Worm (Caenorhabditis elegans): ENCODE data around the gene C25F9.16.

C25F9.16 gene

DNA sequence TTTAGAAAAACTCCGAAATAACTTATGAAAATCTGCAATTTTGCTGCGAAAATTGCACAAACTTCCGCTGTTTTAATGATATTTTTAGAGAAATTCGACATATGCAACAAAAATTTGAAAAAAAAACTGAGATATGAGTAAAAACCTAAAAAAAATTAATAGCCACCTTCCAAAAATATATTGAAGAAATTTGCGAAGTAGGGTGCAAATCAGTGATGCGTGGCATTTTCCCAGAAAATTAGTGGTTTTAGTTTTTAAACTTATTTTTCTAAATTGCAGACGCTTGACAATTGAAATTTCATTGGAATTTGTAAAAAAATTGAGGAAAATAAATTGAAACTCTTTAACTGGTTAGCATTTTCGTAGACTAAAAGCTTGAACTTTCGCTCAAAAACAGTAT lies 35.3 kb upstream of the C25F9.16 start, which contains the start of gene C25F9.13:
Gene C25F9.13, minus strand, starts transcription at position 101 of the 400 bp plus-strand sequence.
- TF ChIP-seq sea-2 (GFP tag; optimal IDR thresholded peaks at IDR 0.05) = no peak
- no peak for TF ChIP-seq nhr-43 (tag; optimal IDR thresholded peaks at IDR 0.05; ENCODE audit: poor library complexity, severe bottlenecking)
- no peak for TF ChIP-seq ceh-9 (tag; optimal IDR thresholded peaks at IDR 0.05)
- no peak for TF ChIP-seq elt-2 (tag; optimal IDR thresholded peaks at IDR 0.05)
- no peak for TF ChIP-seq nhr-67 (tag; optimal IDR thresholded peaks at IDR 0.05)
- no peak for TF ChIP-seq lin-15B (tag; optimal IDR thresholded peaks at IDR 0.05)
- TF ChIP-seq nhr-76 (tag; optimal IDR thresholded peaks at IDR 0.05) = no peak
- TF ChIP-seq aly-2 (tag; optimal IDR thresholded peaks at IDR 0.05) = no peak
- no peak for TF ChIP-seq fos-1 (tag; optimal IDR thresholded peaks at IDR 0.05)
- no peak for TF ChIP-seq nhr-23 (tag; optimal IDR thresholded peaks at IDR 0.05)

DNA sequence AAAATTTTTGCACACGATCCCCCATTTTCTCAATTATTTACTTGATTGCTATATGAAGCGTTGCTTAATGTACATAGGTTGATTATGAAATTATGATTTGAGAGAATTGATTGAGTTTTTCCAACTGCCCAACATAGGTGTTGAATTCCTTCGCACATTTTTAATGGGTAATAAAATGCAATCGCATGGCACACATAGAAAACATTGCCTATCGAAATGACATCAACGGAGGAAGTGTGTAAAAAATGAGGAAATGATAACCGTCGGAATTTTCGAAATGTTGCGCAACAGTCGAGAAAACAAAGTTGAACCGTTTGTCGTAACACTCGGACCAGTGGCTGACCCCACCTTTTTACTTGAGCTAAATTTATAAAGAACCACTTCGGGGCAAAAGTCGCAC lies 34.9 kb upstream of the C25F9.16 start:
- peak; percentile 4 for TF ChIP-seq elt-2 (tag; optimal IDR thresholded peaks at IDR 0.05)

DNA sequence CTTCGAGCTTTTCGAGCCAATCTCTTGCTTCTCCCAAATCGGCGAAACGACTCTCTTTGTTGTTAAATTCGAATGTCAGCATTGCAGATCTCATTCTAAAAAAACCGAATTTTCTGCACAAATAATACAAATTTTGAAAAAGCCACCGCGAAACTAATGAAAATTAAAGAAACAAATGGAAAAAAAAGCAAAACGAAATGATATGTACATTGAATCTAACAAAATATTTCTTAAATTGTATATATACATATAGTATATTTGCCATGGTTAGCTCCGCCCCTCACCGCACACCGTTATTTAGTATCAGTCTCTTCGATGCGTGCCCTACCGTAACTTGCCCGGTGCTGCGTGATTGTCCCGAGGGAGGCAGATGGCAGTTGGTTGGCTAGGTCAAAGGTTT lies 33.6 kb upstream of the C25F9.16 start, which contains the start of gene srw-86:
Gene srw-86, minus strand, starts transcription at position 101 of the 400 bp plus-strand sequence.
- TF ChIP-seq tbx-2 (tag; optimal IDR thresholded peaks at IDR 0.05) (no peak), nhr-77 (tag; optimal IDR thresholded peaks at IDR 0.05) (no peak), lin-39 (tag; optimal IDR thresholded peaks at IDR 0.05) (no peak), pha-4 (tag; optimal IDR thresholded peaks at IDR 0.05) (no peak), mml-1 (tag; optimal IDR thresholded peaks at IDR 0.05) (no peak), nhr-237 (tag; optimal IDR thresholded peaks at IDR 0.05) (no peak), nhr-12 (tag; optimal IDR thresholded peaks at IDR 0.05) (no peak), nhr-23 (tag; optimal IDR thresholded peaks at IDR 0.05) (no peak), mdl-1 (tag; optimal IDR thresholded peaks at IDR 0.05) (no peak), nhr-28 (tag; optimal IDR thresholded peaks at IDR 0.05) (no peak), R02D3.7 (tag; optimal IDR thresholded peaks at IDR 0.05) (no peak), jun-1 (tag; optimal IDR thresholded peaks at IDR 0.05) (no peak), ceh-16 (tag; optimal IDR thresholded peaks at IDR 0.05) (no peak), fkh-10 (GFP tag; optimal IDR thresholded peaks at IDR 0.05) (no peak), elt-2 (tag; optimal IDR thresholded peaks at IDR 0.05) (no peak), egl-5 (tag; optimal IDR thresholded peaks at IDR 0.05) (no peak)

DNA sequence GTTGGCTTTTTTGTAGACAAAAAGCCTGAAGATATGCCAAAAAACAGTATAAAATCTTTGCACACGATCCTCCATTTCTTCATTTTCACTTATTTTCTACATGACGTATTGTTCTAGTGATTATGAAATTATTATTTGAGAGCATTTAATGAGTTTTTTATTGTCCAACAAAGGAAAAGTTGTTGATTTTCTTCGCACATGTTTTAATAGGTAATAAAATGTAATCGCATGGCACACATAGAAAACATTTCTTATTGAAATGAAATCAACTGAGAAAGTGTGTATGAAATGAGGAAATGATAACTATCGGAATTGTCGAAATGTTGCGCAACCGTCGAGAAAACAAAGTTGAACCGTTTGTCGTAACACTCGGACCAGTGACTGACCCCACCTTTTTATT lies 32.8 kb upstream of the C25F9.16 start:
- TF ChIP-seq pha-4 (tag; optimal IDR thresholded peaks at IDR 0.05) = peak; percentile 27
- peak; percentile 52 for TF ChIP-seq elt-2 (tag; optimal IDR thresholded peaks at IDR 0.05)
- peak; percentile 53 for TF ChIP-seq pqm-1 (tag; optimal IDR thresholded peaks at IDR 0.05)
- no peak for TF ChIP-seq fos-1 (tag; optimal IDR thresholded peaks at IDR 0.05)

DNA sequence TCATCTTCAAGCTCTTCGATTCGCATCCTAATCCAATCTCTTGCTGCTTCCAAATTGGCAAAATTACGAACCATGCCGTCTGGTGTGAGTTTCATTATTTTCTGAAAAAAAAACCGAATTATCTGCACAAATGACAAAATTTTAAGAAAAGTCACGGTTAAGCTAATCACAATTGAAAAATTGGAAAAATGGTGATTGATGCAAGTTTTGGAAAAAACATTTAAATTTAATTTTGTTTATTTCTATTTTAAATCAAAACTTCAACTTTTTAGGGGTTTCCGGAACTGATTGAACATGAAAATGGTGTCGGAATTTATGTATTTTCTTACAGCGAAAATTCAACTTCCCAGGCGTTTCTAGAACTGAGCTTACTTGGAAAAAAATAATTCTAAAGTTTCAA lies 31.3 kb upstream of the C25F9.16 start, which contains the start of gene C25F9.12:
Gene C25F9.12, minus strand, starts transcription at position 101 of the 400 bp plus-strand sequence.
- TF ChIP-seq unc-39 (tag; optimal IDR thresholded peaks at IDR 0.05) = no peak

DNA sequence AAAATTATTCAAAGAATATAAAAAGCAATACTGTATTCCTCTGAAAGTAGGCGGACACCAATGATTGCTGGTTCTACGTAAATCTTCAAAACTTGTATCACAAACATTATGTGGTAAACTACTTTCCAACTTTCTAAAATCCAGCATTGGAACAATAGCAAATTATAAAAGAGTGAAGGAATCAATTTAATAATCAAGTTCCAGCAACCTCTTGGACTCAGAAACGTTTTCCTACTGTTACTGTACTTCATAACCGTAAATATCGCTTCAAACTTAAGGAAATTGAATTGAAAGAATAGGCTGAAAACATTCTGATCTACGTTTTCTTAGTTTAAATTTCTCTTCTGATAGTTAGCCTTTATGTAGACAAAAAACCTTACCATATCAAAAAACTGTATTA lies 30.6 kb upstream of the C25F9.16 start:
- TF ChIP-seq skn-1 (tag; optimal IDR thresholded peaks at IDR 0.05) (no peak), nhr-28 (tag; optimal IDR thresholded peaks at IDR 0.05) (no peak), ztf-4 (tag; optimal IDR thresholded peaks at IDR 0.05) (no peak), unc-62 (GFP tag; optimal IDR thresholded peaks at IDR 0.05) (no peak), ztf-11 (tag; optimal IDR thresholded peaks at IDR 0.05) (no peak), zag-1 (tag; optimal IDR thresholded peaks at IDR 0.05) (no peak), lsy-12 (tag; optimal IDR thresholded peaks at IDR 0.05) (no peak), nhr-76 (tag; optimal IDR thresholded peaks at IDR 0.05) (no peak), fkh-10 (GFP tag; optimal IDR thresholded peaks at IDR 0.05) (no peak)

DNA sequence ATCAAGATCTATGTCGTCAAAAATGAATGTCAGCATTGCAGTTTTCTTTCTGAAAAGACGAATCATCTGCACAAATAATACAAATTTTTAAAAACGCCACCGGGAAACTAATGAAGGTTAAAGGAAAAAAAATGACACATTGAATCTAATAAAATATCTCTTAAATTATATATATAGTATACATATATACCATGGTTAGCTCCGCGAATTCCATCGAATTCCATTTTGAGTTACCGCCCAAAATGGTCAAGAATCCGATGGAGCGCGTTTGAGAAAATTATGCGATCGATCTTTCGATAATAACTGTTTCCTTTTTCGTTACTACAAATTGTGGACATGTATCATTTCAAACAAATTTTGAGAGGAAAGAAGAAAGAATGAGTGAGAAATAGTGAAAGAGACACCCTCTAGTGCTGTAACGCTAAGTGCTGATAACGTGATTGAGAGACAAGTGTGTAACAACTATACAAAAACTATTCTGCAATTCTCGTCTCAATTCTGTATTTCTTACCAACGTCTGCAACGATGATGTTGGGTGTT lies 28.8 kb upstream of the C25F9.16 start, which contains the start of the genes C25F9.6 and C25F9.10:
Gene C25F9.6, minus strand, starts transcription at position 51 of the 540 bp plus-strand sequence.
Gene C25F9.10, plus strand, starts transcription at position 454 of the 540 bp plus-strand sequence.
- no peak for TF ChIP-seq nhr-23 (tag; optimal IDR thresholded peaks at IDR 0.05)
- TF ChIP-seq nhr-12 (tag; optimal IDR thresholded peaks at IDR 0.05) = no peak
- TF ChIP-seq egl-27 (tag; optimal IDR thresholded peaks at IDR 0.05) = no peak
- no peak for TF ChIP-seq elt-1 (tag; optimal IDR thresholded peaks at IDR 0.05)
- no peak for TF ChIP-seq tbx-2 (tag; optimal IDR thresholded peaks at IDR 0.05)
- TF ChIP-seq nhr-67 (tag; optimal IDR thresholded peaks at IDR 0.05) = no peak
- TF ChIP-seq ceh-9 (tag; optimal IDR thresholded peaks at IDR 0.05) = no peak
- no peak for TF ChIP-seq ztf-11 (tag; optimal IDR thresholded peaks at IDR 0.05)
- no peak for TF ChIP-seq nhr-11 (tag; optimal IDR thresholded peaks at IDR 0.05)
- TF ChIP-seq skn-1 (tag; optimal IDR thresholded peaks at IDR 0.05) = no peak
- TF ChIP-seq snpc-4 (tag; optimal IDR thresholded peaks at IDR 0.05) = no peak
- no peak for TF ChIP-seq lin-15B (tag; optimal IDR thresholded peaks at IDR 0.05)
- no peak for TF ChIP-seq nhr-77 (tag; optimal IDR thresholded peaks at IDR 0.05)
- peak; percentile 35 for TF ChIP-seq pha-4 (tag; optimal IDR thresholded peaks at IDR 0.05)
- no peak for TF ChIP-seq unc-39 (tag; optimal IDR thresholded peaks at IDR 0.05)
- peak; percentile 60 for TF ChIP-seq elt-2 (tag; optimal IDR thresholded peaks at IDR 0.05)
- no peak for TF ChIP-seq ztf-4 (tag; optimal IDR thresholded peaks at IDR 0.05)
- no peak for TF ChIP-seq nhr-28 (tag; optimal IDR thresholded peaks at IDR 0.05)
- TF ChIP-seq nhr-25 (tag; optimal IDR thresholded peaks at IDR 0.05) = no peak
- TF ChIP-seq unc-62 (GFP tag; optimal IDR thresholded peaks at IDR 0.05) = no peak
- no peak for TF ChIP-seq fkh-10 (GFP tag; optimal IDR thresholded peaks at IDR 0.05)
- no peak for TF ChIP-seq egl-5 (tag; optimal IDR thresholded peaks at IDR 0.05)
- peak; percentile 35 for TF ChIP-seq pqm-1 (tag; optimal IDR thresholded peaks at IDR 0.05)

Data from whole organism, L3 larva.